Worm (Caenorhabditis elegans) whole organism, mixed stage, embryonic: ENCODE data around the gene clh-3.

Experiments
- M03D4.4 ChIP-seq: sonication (generic microtip); optimal IDR thresholded peaks from 2 replicates; lab custom pipeline; 2017; ENCODE audit warnings: mild to moderate bottlenecking, missing genetic modification characterization, missing compliant biosample characterization
- bed-3 ChIP-seq: fragments of 200-800 bp; sonication (Bioruptor generic); optimal IDR thresholded peaks from 3 replicates; lab custom pipeline; 2018; ENCODE audit warnings: mild to moderate bottlenecking, missing genetic modification characterization, moderate library complexity, missing compliant biosample characterization
- blmp-1 ChIP-seq: fragments of 150-350 bp; optimal IDR thresholded peaks from 2 replicates; lab custom pipeline; 2014; ENCODE audit warnings: missing biosample characterization, missing genetic modification characterization
- ceh-39 ChIP-seq: fragments of 150-350 bp; optimal IDR thresholded peaks from 2 replicates; lab custom pipeline; 2014; ENCODE audit warnings: missing biosample characterization, missing genetic modification characterization
- ceh-43 ChIP-seq: fragments of 200-800 bp; sonication (Bioruptor generic); optimal IDR thresholded peaks from 2 replicates; lab custom pipeline; 2018; ENCODE audit warnings: mild to moderate bottlenecking, missing genetic modification characterization, moderate library complexity, missing compliant biosample characterization
- ceh-83 ChIP-seq: fragments of 200-800 bp; sonication (Bioruptor generic); optimal IDR thresholded peaks from 2 replicates; lab custom pipeline; 2018; ENCODE audit warnings: mild to moderate bottlenecking, missing genetic modification characterization, missing compliant biosample characterization
- drap-1 ChIP-seq: fragments of 200-800 bp; sonication (Bioruptor generic); optimal IDR thresholded peaks from 3 replicates; lab custom pipeline; 2018; ENCODE audit warnings: mild to moderate bottlenecking, missing genetic modification characterization, missing compliant biosample characterization
- elt-1 ChIP-seq: sonication (generic microtip); optimal IDR thresholded peaks from 2 replicates; lab custom pipeline; 2017; ENCODE audit warnings: missing genetic modification characterization, mild to moderate bottlenecking, missing compliant biosample characterization, antibody characterized with exemption, moderate library complexity, borderline replicate concordance; ENCODE audit not compliant: insufficient read depth
- elt-3 ChIP-seq: fragments of 150-350 bp; optimal IDR thresholded peaks from 2 replicates; lab custom pipeline; 2014; ENCODE audit warnings: missing biosample characterization, missing genetic modification characterization
- flh-1 ChIP-seq: fragments of 200-800 bp; sonication (Bioruptor generic); optimal IDR thresholded peaks from 2 replicates; lab custom pipeline; 2018; ENCODE audit warnings: mild to moderate bottlenecking, missing genetic modification characterization, moderate library complexity, missing compliant biosample characterization
- ham-2 ChIP-seq: fragments of 200-800 bp; sonication (Bioruptor generic); optimal IDR thresholded peaks from 2 replicates; lab custom pipeline; 2018; ENCODE audit warnings: mild to moderate bottlenecking, missing genetic modification characterization, missing compliant biosample characterization
- lin-13 ChIP-seq: fragments of 150-350 bp; optimal IDR thresholded peaks from 2 replicates; lab custom pipeline; 2014; ENCODE audit warnings: missing biosample characterization, missing genetic modification characterization
- lin-32 ChIP-seq: fragments of 200-800 bp; sonication (Bioruptor generic); optimal IDR thresholded peaks from 2 replicates; lab custom pipeline; 2018; ENCODE audit warnings: mild to moderate bottlenecking, missing genetic modification characterization, missing compliant biosample characterization
- lsy-2 ChIP-seq: fragments of 150-350 bp; optimal IDR thresholded peaks from 2 replicates; lab custom pipeline; 2014; ENCODE audit warnings: missing biosample characterization, missing genetic modification characterization
- mep-1 ChIP-seq: fragments of 150-350 bp; optimal IDR thresholded peaks from 2 replicates; lab custom pipeline; 2017; ENCODE audit warnings: missing biosample characterization, missing genetic modification reagents, missing genetic modification characterization, inconsistent platforms
- mls-2 ChIP-seq: sonication (generic microtip); optimal IDR thresholded peaks from 2 replicates; lab custom pipeline; 2016; ENCODE audit warnings: mild to moderate bottlenecking, missing genetic modification characterization, moderate library complexity, missing compliant biosample characterization
- nhr-12 ChIP-seq: fragments of 150-350 bp; optimal IDR thresholded peaks from 2 replicates; lab custom pipeline; 2014; ENCODE audit warnings: missing biosample characterization, missing genetic modification characterization
- nhr-2 ChIP-seq: fragments of 150-350 bp; optimal IDR thresholded peaks from 2 replicates; lab custom pipeline; 2014; ENCODE audit warnings: missing biosample characterization, missing genetic modification characterization
- nhr-237 ChIP-seq: fragments of 150-350 bp; optimal IDR thresholded peaks from 2 replicates; lab custom pipeline; 2014; ENCODE audit warnings: missing biosample characterization, missing genetic modification characterization
- nhr-28 ChIP-seq: fragments of 150-350 bp; optimal IDR thresholded peaks from 2 replicates; lab custom pipeline; 2014; ENCODE audit warnings: missing biosample characterization, missing genetic modification characterization
- nhr-76 ChIP-seq: sonication (generic microtip); optimal IDR thresholded peaks from 2 replicates; lab custom pipeline; 2017; ENCODE audit warnings: missing biosample characterization, missing genetic modification characterization
- pha-4 ChIP-seq: fragments of 150-350 bp; optimal IDR thresholded peaks from 2 replicates; lab custom pipeline; 2018; ENCODE audit warnings: missing biosample characterization, missing genetic modification reagents, missing genetic modification characterization
- snpc-4 ChIP-seq: fragments of 150-350 bp; optimal IDR thresholded peaks from 2 replicates; lab custom pipeline; 2014; ENCODE audit warnings: missing biosample characterization, missing genetic modification characterization
- sptf-1 ChIP-seq: sonication (generic microtip); optimal IDR thresholded peaks from 2 replicates; lab custom pipeline; 2017; ENCODE audit warnings: mild to moderate bottlenecking, missing genetic modification characterization, moderate library complexity, missing compliant biosample characterization
- tbx-8 ChIP-seq: fragments of 200-800 bp; sonication (Bioruptor generic); optimal IDR thresholded peaks from 2 replicates; lab custom pipeline; 2018; ENCODE audit warnings: mild to moderate bottlenecking, missing genetic modification characterization, moderate library complexity, missing compliant biosample characterization
- unc-120 ChIP-seq: sonication (generic microtip); optimal IDR thresholded peaks from 2 replicates; lab custom pipeline; 2017; ENCODE audit warnings: missing genetic modification characterization, missing compliant biosample characterization; ENCODE audit not compliant: poor library complexity, severe bottlenecking
- unc-39 ChIP-seq: fragments of 150-350 bp; optimal IDR thresholded peaks from 2 replicates; lab custom pipeline; 2014; ENCODE audit warnings: missing biosample characterization, missing genetic modification characterization
- unc-62 ChIP-seq: fragments of 150-350 bp; optimal IDR thresholded peaks from 2 replicates; lab custom pipeline; 2014; ENCODE audit warnings: missing biosample characterization, missing genetic modification reagents, missing genetic modification characterization
- zip-8 ChIP-seq: fragments of 150-350 bp; optimal IDR thresholded peaks from 2 replicates; lab custom pipeline; 2014; ENCODE audit warnings: missing biosample characterization, missing genetic modification characterization
- ztf-11 ChIP-seq: fragments of 150-350 bp; optimal IDR thresholded peaks from 2 replicates; lab custom pipeline; 2014; ENCODE audit warnings: missing biosample characterization, missing genetic modification characterization

clh-3 gene

ce11 chrII:7264675-7265074 is 39.0 kb upstream of the clh-3 start:
- TF ChIP-seq elt-1 (tag; lab: Kevin White, UChicago) (no peak), nhr-12 (tag; lab: Kevin White, UChicago) (no peak), unc-120 (tag; lab: Kevin White, UChicago) (no peak), zip-8 (no peak), mep-1 (tag; lab: Kevin White, UChicago) (no peak), tbx-8 (GFP tag; lab: Kevin White, UChicago) (no peak), ceh-83 (GFP tag; lab: Kevin White, UChicago) (no peak), nhr-2 (tag; lab: Kevin White, UChicago) (no peak), ham-2 (GFP tag; lab: Kevin White, UChicago) (no peak), M03D4.4 (tag; lab: Kevin White, UChicago) (no peak), nhr-76 (tag; lab: Kevin White, UChicago) (no peak), bed-3 (GFP tag; lab: Kevin White, UChicago) (no peak), mls-2 (tag; lab: Kevin White, UChicago) (no peak), sptf-1 (tag; lab: Kevin White, UChicago) (no peak), ztf-11 (tag; lab: Kevin White, UChicago) (no peak), nhr-237 (no peak), nhr-28 (tag; lab: Kevin White, UChicago) (no peak), lsy-2 (tag; lab: Kevin White, UChicago) (no peak)

ce11 chrII:7261854-7262253 is 36.1 kb upstream of the clh-3 start, which contains the start of gene C30G12.4:
TSS of gene C30G12.4 (plus strand) at chrII:7262154.
- TF ChIP-seq zip-8 (no peak), ceh-39 (tag; lab: Kevin White, UChicago) (no peak), ztf-11 (tag; lab: Kevin White, UChicago) (no peak), snpc-4 (tag; lab: Kevin White, UChicago) (no peak), tbx-8 (GFP tag; lab: Kevin White, UChicago) (no peak), nhr-237 (no peak), lsy-2 (tag; lab: Kevin White, UChicago) (no peak), nhr-76 (tag; lab: Kevin White, UChicago) (no peak), pha-4 (tag; lab: Kevin White, UChicago) (no peak), ceh-43 (GFP tag; lab: Kevin White, UChicago) (no peak), sptf-1 (tag; lab: Kevin White, UChicago) (no peak)
- TF ChIP-seq, all 35 proteins: peak for 0

DNA sequence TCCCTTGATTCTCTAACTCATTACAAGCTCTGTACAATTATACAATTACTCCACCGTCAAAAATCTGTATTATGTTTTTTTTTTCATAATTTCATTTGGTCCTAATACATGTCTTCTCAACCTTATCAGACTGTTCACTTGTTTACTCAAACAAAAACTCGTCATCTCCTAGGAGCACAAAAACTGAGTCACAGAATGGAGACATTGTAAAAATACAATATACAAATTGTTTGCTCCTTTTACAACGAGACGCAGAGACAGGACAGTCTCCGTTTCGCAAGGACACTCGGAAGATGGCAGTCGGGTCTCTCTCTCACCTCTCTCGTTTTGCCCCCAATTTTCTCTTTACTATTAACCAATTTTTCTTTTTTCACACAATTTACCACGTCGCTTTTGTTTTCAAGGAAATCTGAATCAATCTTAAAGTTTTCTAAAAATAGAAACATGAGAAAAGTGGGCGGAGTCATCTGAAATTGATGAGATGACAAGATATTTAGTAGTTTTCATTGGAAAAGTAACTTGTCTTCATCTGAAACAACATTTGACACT is 30.0 kb upstream of the clh-3 start, which contains the start of gene F32A5.8:
Gene F32A5.8, plus strand, starts transcription at position 499 of the 549 bp plus-strand sequence.
- TF ChIP-seq flh-1 (GFP tag; lab: Kevin White, UChicago) (no peak), elt-1 (tag; lab: Kevin White, UChicago) (no peak), nhr-12 (tag; lab: Kevin White, UChicago) (no peak)

- TF ChIP-seq M03D4.4 (tag; lab: Kevin White, UChicago) (no peak), flh-1 (GFP tag; lab: Kevin White, UChicago) (no peak), lin-13 (tag; lab: Kevin White, UChicago) (no peak), sptf-1 (tag; lab: Kevin White, UChicago) (no peak), pha-4 (tag; lab: Kevin White, UChicago) (no peak)
Observed at ce11 chrII:7253073-7253472, 27.4 kb upstream of the clh-3 start, which contains the start of gene lsm-4. TSS of gene lsm-4 (minus strand) at chrII:7253163.

DNA sequence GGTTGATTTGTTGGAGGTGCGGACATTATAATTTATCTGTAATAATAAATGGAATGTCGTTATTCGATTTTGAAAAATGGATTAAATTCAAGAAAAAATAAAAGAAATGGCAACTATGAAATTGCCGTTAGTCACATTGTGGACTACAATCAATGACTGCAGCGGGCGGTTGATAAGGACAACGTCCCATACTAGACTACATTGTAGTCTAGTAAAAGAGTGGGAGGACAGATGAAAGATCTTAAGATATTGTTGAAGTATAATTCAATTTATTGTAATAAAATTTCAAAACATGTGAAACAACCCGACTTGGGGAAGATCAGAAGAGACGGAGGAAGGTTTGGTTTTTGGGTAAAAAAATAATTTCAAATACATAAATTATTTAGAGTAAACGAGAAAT is 26.3 kb upstream of the clh-3 start, which contains the start of the genes prx-13 and ada-2:
Gene prx-13, minus strand, starts transcription at position 38 of the 400 bp plus-strand sequence.
Gene ada-2, plus strand, starts transcription at position 282 of the 400 bp plus-strand sequence.
- TF ChIP-seq lin-32 (GFP tag; lab: Kevin White, UChicago) (no peak), elt-3 (no peak), unc-120 (tag; lab: Kevin White, UChicago) (no peak), snpc-4 (tag; lab: Kevin White, UChicago) (no peak), blmp-1 (tag; lab: Kevin White, UChicago) (no peak), unc-62 (GFP tag; lab: Kevin White, UChicago) (no peak), nhr-12 (tag; lab: Kevin White, UChicago) (no peak), drap-1 (GFP tag; lab: Kevin White, UChicago) (no peak), nhr-28 (tag; lab: Kevin White, UChicago) (no peak), mls-2 (tag; lab: Kevin White, UChicago) (no peak), elt-1 (tag; lab: Kevin White, UChicago) (no peak), ceh-43 (GFP tag; lab: Kevin White, UChicago) (no peak), lsy-2 (tag; lab: Kevin White, UChicago) (no peak), unc-39 (tag; lab: Kevin White, UChicago) (no peak), ham-2 (GFP tag; lab: Kevin White, UChicago) (no peak), nhr-2 (tag; lab: Kevin White, UChicago) (no peak)
